Worm (Caenorhabditis elegans): Measurements from ENCODE around the gene hlh-26.

The hlh-26 gene

DNA sequence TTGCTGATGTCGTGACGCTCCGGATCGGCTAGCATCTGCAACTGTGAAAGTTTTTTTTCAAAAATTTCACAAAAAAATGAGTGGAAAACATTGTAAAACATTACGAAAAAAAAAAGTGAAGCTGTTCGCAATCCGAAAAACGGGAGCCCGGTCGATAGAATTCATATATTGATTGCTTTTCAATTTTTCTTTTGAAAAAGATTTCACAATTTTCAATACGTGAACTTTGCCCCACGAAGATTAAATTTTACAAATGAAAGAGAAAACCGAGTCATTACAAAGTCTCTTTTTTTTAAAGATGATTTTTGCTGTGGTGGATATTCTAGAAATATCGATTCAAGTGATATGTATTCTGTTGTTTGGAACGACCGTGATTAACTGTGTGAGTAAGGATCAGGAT, 39.1 kb downstream of the hlh-26 start, which contains the start of gene F12A10.6:
F12A10.6 (minus strand) TSS at position 101 of the 400 bp plus-strand sequence.
- TF ChIP-seq unc-98 (GFP tag; IDR thresholded peaks at IDR 0.05): no peak
- no peak for TF ChIP-seq isw-1 (GFP tag; IDR thresholded peaks at IDR 0.05)
- TF ChIP-seq snpc-4 (tag; optimal IDR thresholded peaks at IDR 0.05): no peak
- no peak for TF ChIP-seq irx-1 (tag; optimal IDR thresholded peaks at IDR 0.05)
- no peak for TF ChIP-seq ceh-88 (GFP tag; IDR thresholded peaks at IDR 0.05)
- TF ChIP-seq vab-15 (tag; optimal IDR thresholded peaks at IDR 0.05): no peak
- TF ChIP-seq ceh-82 (tag; optimal IDR thresholded peaks at IDR 0.05): no peak
- no peak for TF ChIP-seq Y116A8C.19 (tag; optimal IDR thresholded peaks at IDR 0.05; ENCODE audit: borderline replicate concordance)
- TF ChIP-seq zag-1 (tag; optimal IDR thresholded peaks at IDR 0.05): no peak
- TF ChIP-seq pax-3 (tag; optimal IDR thresholded peaks at IDR 0.05): no peak
- no peak for TF ChIP-seq pag-3 (tag; optimal IDR thresholded peaks at IDR 0.05; ENCODE audit: borderline replicate concordance, insufficient read depth)
- TF ChIP-seq ztf-11 (tag; optimal IDR thresholded peaks at IDR 0.05): no peak
- no peak for TF ChIP-seq fos-1 (tag; optimal IDR thresholded peaks at IDR 0.05)
- no peak for TF ChIP-seq nhr-85 (tag)
- no peak for TF ChIP-seq unc-62 (GFP tag; optimal IDR thresholded peaks at IDR 0.05)
- no peak for TF ChIP-seq tlp-1 (tag; optimal IDR thresholded peaks at IDR 0.05)
- no peak for TF ChIP-seq ceh-8 (GFP tag; optimal IDR thresholded peaks at IDR 0.05)
- no peak for TF ChIP-seq zip-4 (GFP tag; optimal IDR thresholded peaks at IDR 0.05)

DNA sequence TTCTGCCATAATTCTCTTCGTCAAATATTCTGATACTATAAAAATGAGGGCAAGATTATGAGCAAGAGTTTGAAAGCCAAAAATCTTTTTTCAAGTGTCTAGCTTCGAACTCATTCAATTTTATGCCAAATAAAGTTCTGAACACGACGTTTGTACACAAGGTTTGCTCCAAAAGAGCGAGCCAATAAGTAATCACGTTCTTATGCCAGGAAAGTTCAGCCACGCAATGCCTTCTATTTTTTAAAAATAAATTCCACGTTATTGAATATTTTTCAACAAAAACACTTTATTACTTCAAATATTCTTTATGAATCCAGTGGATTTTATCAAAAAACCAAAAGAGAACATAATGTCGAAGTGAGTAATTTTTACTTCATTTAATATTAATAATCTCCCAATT, 45.7 kb downstream of the hlh-26 start, which contains the start of gene nep-5:
nep-5 (plus strand) TSS at position 301 of the 400 bp plus-strand sequence.
- TF ChIP-seq nhr-28 (tag; optimal IDR thresholded peaks at IDR 0.05) (no peak), ceh-90 (tag; optimal IDR thresholded peaks at IDR 0.05) (no peak), vab-15 (tag; optimal IDR thresholded peaks at IDR 0.05) (no peak), egl-13 (tag; optimal IDR thresholded peaks at IDR 0.05) (no peak)
